Worm (Caenorhabditis elegans) whole organism, midembryonic: ENCODE data around the gene fubl-3.

ENCODE experiments used
- klf-2 ChIP-seq: fragments of 200-800 bp; sonication (Bioruptor generic); conservative IDR thresholded peaks from 2 replicates; pipeline ENCODE4 v1.3.6; 2022; ENCODE audit warnings: missing genetic modification reagents, missing genetic modification characterization, missing compliant biosample characterization
- tab-1 ChIP-seq: fragments of 200-800 bp; sonication (Bioruptor generic); IDR thresholded peaks from 2 replicates; pipeline ENCODE4 v1.3.6; 2022; ENCODE audit warnings: missing genetic modification characterization, missing compliant biosample characterization

ce11 chrX:17458887-17459286 lies 24.6 kb downstream of the fubl-3 start, which contains the start of gene mlc-1:
- TF ChIP-seq tab-1 (GFP tag; lab: Robert Waterston, UW): no peak
- TF ChIP-seq klf-2 (GFP tag; lab: Robert Waterston, UW): no peak; the same call in 1 of the 2 replicates
